Fruit fly (Drosophila melanogaster) whole organism, embryonic: ENCODE results near the gene CG44001.
A peak's percentile ranks its signal among the peaks of the same experiment; 100 is the strongest.

Source experiments
- Antp ChIP-seq: fragments of 200-800 bp; sonication (Bioruptor generic); optimal IDR thresholded peaks from 3 replicates; lab custom pipeline; 2016; ENCODE audit warnings: missing biosample characterization, missing genetic modification characterization
- Asciz ChIP-seq: fragments of 200-800 bp; sonication (Bioruptor generic); optimal IDR thresholded peaks from 2 replicates; lab custom pipeline; 2017; ENCODE audit warnings: missing biosample characterization, mild to moderate bottlenecking, missing genetic modification characterization, missing genetic modification reagents
- CG10462 ChIP-seq: fragments of 200-800 bp; sonication (Bioruptor generic); optimal IDR thresholded peaks from 2 replicates; lab custom pipeline; 2016; ENCODE audit warnings: missing biosample characterization, missing genetic modification characterization
- CG11723 ChIP-seq: fragments of 200-800 bp; sonication (Bioruptor generic); optimal IDR thresholded peaks from 2 replicates; lab custom pipeline; 2017; ENCODE audit warnings: missing biosample characterization, mild to moderate bottlenecking, missing genetic modification characterization
- CG13624 ChIP-seq: fragments of 200-800 bp; sonication (Bioruptor generic); optimal IDR thresholded peaks from 2 replicates; lab custom pipeline; 2016; ENCODE audit warnings: missing biosample characterization, missing genetic modification characterization
- CG14965 ChIP-seq: fragments of 200-800 bp; sonication (Bioruptor generic); optimal IDR thresholded peaks from 2 replicates; lab custom pipeline; 2016; ENCODE audit warnings: missing biosample characterization, missing genetic modification characterization, borderline replicate concordance
- CG31388 ChIP-seq: fragments of 200-800 bp; sonication (Bioruptor generic); optimal IDR thresholded peaks from 2 replicates; lab custom pipeline; 2016; ENCODE audit warnings: missing biosample characterization, missing genetic modification characterization
- CG3407 ChIP-seq: fragments of 200-800 bp; sonication (Bioruptor generic); optimal IDR thresholded peaks from 2 replicates; lab custom pipeline; 2018; ENCODE audit warnings: missing biosample characterization, mild to moderate bottlenecking, missing genetic modification characterization
- CG5180 ChIP-seq: fragments of 200-800 bp; sonication (Bioruptor generic); optimal IDR thresholded peaks from 3 replicates; lab custom pipeline; 2017; ENCODE audit warnings: missing biosample characterization, missing genetic modification characterization, mild to moderate bottlenecking, moderate library complexity, missing genetic modification reagents
- CG6813 ChIP-seq: fragments of 200-800 bp; sonication (Bioruptor generic); optimal IDR thresholded peaks from 2 replicates; lab custom pipeline; 2017; ENCODE audit warnings: missing biosample characterization, missing genetic modification characterization, mild to moderate bottlenecking, moderate library complexity, missing genetic modification reagents
- CG7271 ChIP-seq: fragments of 200-800 bp; sonication (Bioruptor generic); optimal IDR thresholded peaks from 2 replicates; lab custom pipeline; 2018; ENCODE audit warnings: missing biosample characterization, mild to moderate bottlenecking, missing genetic modification characterization, moderate library complexity
- CG7745 ChIP-seq: fragments of 200-800 bp; sonication (Bioruptor generic); optimal IDR thresholded peaks from 2 replicates; lab custom pipeline; 2018; ENCODE audit warnings: missing biosample characterization, mild to moderate bottlenecking, missing genetic modification characterization, moderate library complexity
- CG9437 ChIP-seq: fragments of 200-800 bp; sonication (Bioruptor generic); optimal IDR thresholded peaks from 2 replicates; lab custom pipeline; 2018; ENCODE audit warnings: missing biosample characterization, mild to moderate bottlenecking, missing genetic modification characterization
- CG9797 ChIP-seq: fragments of 200-800 bp; sonication (Bioruptor generic); optimal IDR thresholded peaks from 3 replicates; lab custom pipeline; 2018; ENCODE audit warnings: missing biosample characterization, mild to moderate bottlenecking, missing genetic modification characterization
- Dll ChIP-seq: fragments of 200-800 bp; sonication (Bioruptor generic); IDR thresholded peaks from 4 replicates; pipeline ENCODE4 v1.3.6; 2022; ENCODE audit warnings: missing biosample characterization, missing genetic modification characterization; ENCODE audit not compliant: partially characterized antibody
- Drgx ChIP-seq: fragments of 200-800 bp; sonication (Bioruptor generic); IDR thresholded peaks from 2 replicates; pipeline ENCODE4 v1.3.6; 2022; ENCODE audit warnings: missing biosample characterization, missing genetic modification characterization
- Fer2 ChIP-seq: fragments of 200-800 bp; sonication (Bioruptor generic); optimal IDR thresholded peaks from 2 replicates; lab custom pipeline; 2018; ENCODE audit warnings: missing biosample characterization, mild to moderate bottlenecking, missing genetic modification characterization, moderate library complexity
- H15 ChIP-seq: fragments of 200-800 bp; sonication (Bioruptor generic); IDR thresholded peaks from 3 replicates; pipeline ENCODE4 v1.3.6; 2022; ENCODE audit warnings: missing biosample characterization, missing genetic modification characterization
- H2.0 ChIP-seq: fragments of 200-800 bp; sonication (Bioruptor generic); IDR thresholded peaks from 2 replicates; pipeline ENCODE4 v1.3.6; 2022; ENCODE audit warnings: missing biosample characterization, missing genetic modification characterization
- NFAT ChIP-seq: fragments of 200-800 bp; sonication (Bioruptor generic); IDR thresholded peaks from 2 replicates; pipeline ENCODE4 v1.3.6; 2022; ENCODE audit warnings: missing biosample characterization, missing genetic modification characterization
- NK7.1 ChIP-seq: fragments of 200-800 bp; sonication (Bioruptor generic); optimal IDR thresholded peaks from 3 replicates; lab custom pipeline; 2016; ENCODE audit warnings: missing biosample characterization, missing genetic modification characterization
- Opbp ChIP-seq: fragments of 200-800 bp; sonication (Bioruptor generic); IDR thresholded peaks from 3 replicates; pipeline ENCODE4 v1.3.6; 2022; ENCODE audit warnings: missing biosample characterization, missing genetic modification characterization; ENCODE audit not compliant: partially characterized antibody
- PHDP ChIP-seq: fragments of 200-800 bp; sonication (Bioruptor generic); optimal IDR thresholded peaks from 3 replicates; lab custom pipeline; 2018; ENCODE audit warnings: missing biosample characterization, mild to moderate bottlenecking, missing genetic modification characterization, moderate library complexity
- Ravus ChIP-seq: fragments of 200-800 bp; sonication (Bioruptor generic); IDR thresholded peaks from 2 replicates; pipeline ENCODE4 v1.3.6; 2022; ENCODE audit warnings: missing biosample characterization, missing genetic modification characterization
- ap ChIP-seq: fragments of 200-800 bp; sonication (Bioruptor generic); IDR thresholded peaks from 2 replicates; pipeline ENCODE4 v1.3.6; 2022; ENCODE audit warnings: missing biosample characterization, missing genetic modification characterization
- ato ChIP-seq: fragments of 200-800 bp; sonication (Bioruptor generic); IDR thresholded peaks from 2 replicates; pipeline ENCODE4 v1.3.6; 2022; ENCODE audit warnings: missing biosample characterization, missing genetic modification characterization; ENCODE audit not compliant: partially characterized antibody
- bbx ChIP-seq: fragments of 200-800 bp; sonication (Bioruptor generic); IDR thresholded peaks from 2 replicates; pipeline ENCODE4 v1.3.6; 2022; ENCODE audit warnings: missing biosample characterization, missing genetic modification characterization; ENCODE audit not compliant: partially characterized antibody
- cas ChIP-seq: fragments of 200-800 bp; sonication (Bioruptor generic); IDR thresholded peaks from 2 replicates; pipeline ENCODE4 v1.3.6; 2022; ENCODE audit warnings: missing biosample characterization, missing genetic modification characterization
- caup ChIP-seq: fragments of 200-800 bp; sonication (Bioruptor generic); optimal IDR thresholded peaks from 3 replicates; lab custom pipeline; 2017; ENCODE audit warnings: missing biosample characterization, mild to moderate bottlenecking, missing genetic modification characterization, moderate library complexity; ENCODE audit not compliant: severe bottlenecking
- chinmo ChIP-seq: fragments of 200-800 bp; sonication (Bioruptor generic); IDR thresholded peaks from 4 replicates; pipeline ENCODE4 v1.3.6; 2022; ENCODE audit warnings: missing biosample characterization, missing genetic modification characterization; ENCODE audit not compliant: partially characterized antibody
- dpn ChIP-seq, 2 experiments: fragments of 200-800 bp; sonication (Bioruptor generic); optimal IDR thresholded peaks; 3 replicates each; lab custom pipeline; 2016; ENCODE audit warnings: missing biosample characterization in 2 of 2, missing genetic modification characterization in 2 of 2
- fd3F ChIP-seq: fragments of 200-800 bp; sonication (Bioruptor generic); optimal IDR thresholded peaks from 2 replicates; lab custom pipeline; 2018; ENCODE audit warnings: missing biosample characterization, mild to moderate bottlenecking, missing genetic modification characterization, moderate library complexity
- ftz-f1 ChIP-seq: fragments of 200-800 bp; sonication (Bioruptor generic); optimal IDR thresholded peaks from 2 replicates; lab custom pipeline; 2016; ENCODE audit warnings: missing biosample characterization, missing genetic modification characterization
- jumu ChIP-seq: fragments of 200-800 bp; sonication (Bioruptor generic); optimal IDR thresholded peaks from 3 replicates; lab custom pipeline; 2016; ENCODE audit warnings: missing biosample characterization, missing genetic modification characterization
- run ChIP-seq: fragments of 200-800 bp; sonication (Bioruptor generic); optimal IDR thresholded peaks from 3 replicates; lab custom pipeline; 2018; ENCODE audit warnings: missing biosample characterization, mild to moderate bottlenecking, missing genetic modification characterization
- scrt ChIP-seq: fragments of 200-800 bp; sonication (Bioruptor generic); optimal IDR thresholded peaks from 2 replicates; lab custom pipeline; 2018; ENCODE audit warnings: missing biosample characterization, mild to moderate bottlenecking, missing genetic modification characterization, moderate library complexity
- slbo ChIP-seq: fragments of 200-800 bp; sonication (Bioruptor generic); IDR thresholded peaks from 2 replicates; pipeline ENCODE4 v1.3.6; 2022; ENCODE audit warnings: missing biosample characterization, missing genetic modification characterization
- slp2 ChIP-seq: fragments of 200-800 bp; sonication (Bioruptor generic); optimal IDR thresholded peaks from 2 replicates; lab custom pipeline; 2016; ENCODE audit warnings: missing biosample characterization, missing genetic modification characterization
- sug ChIP-seq: fragments of 200-800 bp; optimal IDR thresholded peaks from 2 replicates; lab custom pipeline; 2019; ENCODE audit warnings: missing biosample characterization, mild to moderate bottlenecking, missing genetic modification characterization, moderate library complexity
- tx ChIP-seq: fragments of 200-800 bp; sonication (Bioruptor generic); optimal IDR thresholded peaks from 2 replicates; lab custom pipeline; 2016; ENCODE audit warnings: missing biosample characterization, missing genetic modification characterization
- vnd ChIP-seq: fragments of 200-800 bp; sonication (Bioruptor generic); IDR thresholded peaks from 3 replicates; pipeline ENCODE4 v1.3.6; 2022; ENCODE audit warnings: missing biosample characterization, missing genetic modification characterization; ENCODE audit not compliant: partially characterized antibody
- yki ChIP-seq: fragments of >200 bp; optimal IDR thresholded peaks from 3 replicates; lab custom pipeline; 2018

CG44001 gene

dm6 chr2L:5009306-5010030 lies 33.6 kb upstream of the CG44001 start, which contains the start of gene Rtnl1 (continued):
- TF ChIP-seq Dll (GFP tag; lab: Robert Waterston, UW) (peak; percentile 91), H15 (GFP tag; lab: Robert Waterston, UW) (no peak), Asciz (peak; percentile 88), ftz-f1 (peak; percentile 96), NK7.1 (GFP tag; lab: Kevin White, UChicago) (no peak), CG11723 (no peak), caup (GFP tag; lab: Kevin White, UChicago) (peak; percentile 8), CG7271 (tag; lab: Kevin White, UChicago) (no peak), CG13624 (GFP tag; lab: Kevin White, UChicago) (peak; percentile 71), CG9437 (GFP tag; lab: Kevin White, UChicago) (no peak), CG31388 (GFP tag; lab: Kevin White, UChicago) (no peak), PHDP (no peak), Fer2 (no peak), dpn (GFP tag; optimal IDR thresholded peaks at IDR 0.05; lab: Kevin White, UChicago) (peak; percentile 42 to 52), CG5180 (no peak), CG6813 (no peak), vnd (peak; percentile 80), bbx (GFP tag; lab: Robert Waterston, UW) (peak; percentile 90), CG10462 (GFP tag; lab: Kevin White, UChicago) (no peak), Opbp (GFP tag; lab: Robert Waterston, UW) (peak; percentile 95), NFAT (GFP tag; lab: Robert Waterston, UW) (peak; percentile 53; the same call in 1 of the 2 replicates), CG7745 (tag; lab: Kevin White, UChicago) (no peak), H2.0 (no peak), tx (GFP tag; lab: Kevin White, UChicago) (peak; percentile 11), Drgx (no peak), run (tag; lab: Kevin White, UChicago) (no peak), Antp (GFP tag; lab: Kevin White, UChicago) (peak; percentile 35), CG14965 (GFP tag; lab: Kevin White, UChicago) (no peak), jumu (GFP tag; lab: Kevin White, UChicago) (peak; percentile 72), CG3407 (GFP tag; lab: Kevin White, UChicago) (no peak), scrt (GFP tag; lab: Kevin White, UChicago) (no peak), slp2 (GFP tag; lab: Kevin White, UChicago) (no peak), chinmo (GFP tag; lab: Robert Waterston, UW) (peak; percentile 99), ap (GFP tag; lab: Robert Waterston, UW) (no peak), CG9797 (GFP tag; lab: Kevin White, UChicago) (peak; percentile 80), Ravus (GFP tag; lab: Robert Waterston, UW) (no peak), sug (tag; lab: Kevin White, UChicago) (peak; percentile 63), cas (no peak), fd3F (GFP tag; lab: Kevin White, UChicago) (no peak), ato (GFP tag; lab: Robert Waterston, UW) (peak; percentile 67), slbo (GFP tag; lab: Robert Waterston, UW) (peak; percentile 51; the same call in 1 of the 2 replicates), yki (lab: Kevin White, UChicago) (no peak)
